Worm (Caenorhabditis elegans) whole organism, mixed stage, embryonic: Measurements from ENCODE around the gene str-44.

Experiments
- blmp-1 ChIP-seq: fragments of 150-350 bp; optimal IDR thresholded peaks from 2 replicates; lab custom pipeline; 2014; ENCODE audit warnings: missing biosample characterization, missing genetic modification characterization
- elt-3 ChIP-seq: fragments of 150-350 bp; optimal IDR thresholded peaks from 2 replicates; lab custom pipeline; 2014; ENCODE audit warnings: missing biosample characterization, missing genetic modification characterization
- lin-13 ChIP-seq: fragments of 150-350 bp; optimal IDR thresholded peaks from 2 replicates; lab custom pipeline; 2014; ENCODE audit warnings: missing biosample characterization, missing genetic modification characterization
- lsy-2 ChIP-seq: fragments of 150-350 bp; optimal IDR thresholded peaks from 2 replicates; lab custom pipeline; 2014; ENCODE audit warnings: missing biosample characterization, missing genetic modification characterization
- mep-1 ChIP-seq: fragments of 150-350 bp; optimal IDR thresholded peaks from 2 replicates; lab custom pipeline; 2017; ENCODE audit warnings: missing biosample characterization, missing genetic modification reagents, missing genetic modification characterization, inconsistent platforms
- nhr-12 ChIP-seq: fragments of 150-350 bp; optimal IDR thresholded peaks from 2 replicates; lab custom pipeline; 2014; ENCODE audit warnings: missing biosample characterization, missing genetic modification characterization
- nhr-28 ChIP-seq: fragments of 150-350 bp; optimal IDR thresholded peaks from 2 replicates; lab custom pipeline; 2014; ENCODE audit warnings: missing biosample characterization, missing genetic modification characterization
- nhr-76 ChIP-seq: sonication (generic microtip); optimal IDR thresholded peaks from 2 replicates; lab custom pipeline; 2017; ENCODE audit warnings: missing biosample characterization, missing genetic modification characterization
- pha-4 ChIP-seq: fragments of 150-350 bp; optimal IDR thresholded peaks from 2 replicates; lab custom pipeline; 2018; ENCODE audit warnings: missing biosample characterization, missing genetic modification reagents, missing genetic modification characterization
- snpc-4 ChIP-seq: fragments of 150-350 bp; optimal IDR thresholded peaks from 2 replicates; lab custom pipeline; 2014; ENCODE audit warnings: missing biosample characterization, missing genetic modification characterization
- tbx-8 ChIP-seq: fragments of 200-800 bp; sonication (Bioruptor generic); optimal IDR thresholded peaks from 2 replicates; lab custom pipeline; 2018; ENCODE audit warnings: mild to moderate bottlenecking, missing genetic modification characterization, moderate library complexity, missing compliant biosample characterization
- unc-39 ChIP-seq: fragments of 150-350 bp; optimal IDR thresholded peaks from 2 replicates; lab custom pipeline; 2014; ENCODE audit warnings: missing biosample characterization, missing genetic modification characterization
- unc-62 ChIP-seq: fragments of 150-350 bp; optimal IDR thresholded peaks from 2 replicates; lab custom pipeline; 2014; ENCODE audit warnings: missing biosample characterization, missing genetic modification reagents, missing genetic modification characterization
- ztf-11 ChIP-seq: fragments of 150-350 bp; optimal IDR thresholded peaks from 2 replicates; lab custom pipeline; 2014; ENCODE audit warnings: missing biosample characterization, missing genetic modification characterization

DNA sequence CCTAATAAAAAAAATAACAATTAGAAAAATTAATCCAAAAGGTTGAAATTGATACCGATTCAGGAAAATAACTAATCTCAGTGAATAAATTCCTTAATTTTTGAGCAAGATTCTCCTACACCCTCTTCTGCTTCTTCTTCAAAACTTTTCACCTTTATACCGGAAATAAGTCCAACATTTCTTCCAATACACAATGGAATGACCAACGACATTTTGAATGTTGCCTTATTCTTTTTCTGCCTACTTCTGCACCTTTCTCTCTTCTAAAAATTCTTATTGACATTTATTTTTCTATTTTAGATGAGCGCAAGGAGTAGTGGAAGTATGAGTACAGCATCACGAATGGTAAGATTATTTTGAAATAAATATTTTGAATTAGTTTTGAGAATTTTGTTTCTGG lies 19.9 kb downstream of the str-44 start, which contains the start of gene unc-8:
- TF ChIP-seq unc-62 (no peak), mep-1 (tag; lab: Kevin White, UChicago) (no peak), nhr-76 (tag; lab: Kevin White, UChicago) (no peak), lin-13 (tag; lab: Kevin White, UChicago) (no peak), lsy-2 (tag; lab: Kevin White, UChicago) (no peak), tbx-8 (no peak), blmp-1 (tag; lab: Kevin White, UChicago) (no peak), pha-4 (tag; lab: Kevin White, UChicago) (no peak), ztf-11 (no peak), snpc-4 (tag; lab: Kevin White, UChicago) (no peak), elt-3 (tag; lab: Kevin White, UChicago) (no peak), nhr-12 (tag; lab: Kevin White, UChicago) (no peak), nhr-28 (tag; lab: Kevin White, UChicago) (no peak), unc-39 (tag; lab: Kevin White, UChicago) (no peak)
